Worm (Caenorhabditis elegans): Measurements from ENCODE around the gene M01B2.8.
"Not testable (repeated sequence)": the region's sequence is repeated elsewhere in the genome, so short reads cannot be mapped to it uniquely, and the experiment has no call there.

The M01B2.8 gene

ce11 chrV:15259904-15260303, at the start of gene M01B2.8:
M01B2.8 (plus strand) TSS chrV:15260204.
- TF ChIP-seq unc-62 (GFP tag; optimal IDR thresholded peaks at IDR 0.05) = no peak

- TF ChIP-seq unc-62 (GFP tag; optimal IDR thresholded peaks at IDR 0.05) = not testable (repeated sequence)
Observed at ce11 chrV:15211869-15212268, 48.1 kb upstream of the M01B2.8 start, which contains the start of gene sri-24. sri-24 (plus strand) TSS chrV:15212169.

ce11 chrV:15215175-15215574, 44.8 kb upstream of the M01B2.8 start, which contains the start of gene sri-26:
sri-26 (plus strand) TSS chrV:15215475.
- TF ChIP-seq unc-62 (GFP tag; optimal IDR thresholded peaks at IDR 0.05) = not testable (repeated sequence)

- TF ChIP-seq unc-62 (GFP tag; optimal IDR thresholded peaks at IDR 0.05) = no peak
Observed at ce11 chrV:15216705-15217104, 43.3 kb upstream of the M01B2.8 start, which contains the start of gene sri-25. sri-25 (plus strand) TSS chrV:15217005.

- no peak for TF ChIP-seq unc-62 (GFP tag; optimal IDR thresholded peaks at IDR 0.05)
Observed at ce11 chrV:15221330-15221729, 38.7 kb upstream of the M01B2.8 start, which contains the start of gene irld-25. irld-25 (plus strand) TSS chrV:15221630.

- no peak for TF ChIP-seq unc-62 (GFP tag; optimal IDR thresholded peaks at IDR 0.05)
Observed at ce11 chrV:15223668-15224067, 36.3 kb upstream of the M01B2.8 start, which contains the start of gene srw-24. srw-24 (plus strand) TSS chrV:15223968.

ce11 chrV:15225650-15226049, 34.4 kb upstream of the M01B2.8 start, which contains the start of gene srw-14:
srw-14 (plus strand) TSS chrV:15225950.
- no peak for TF ChIP-seq unc-62 (GFP tag; optimal IDR thresholded peaks at IDR 0.05)

ce11 chrV:15226206-15226605, 33.8 kb upstream of the M01B2.8 start:
- TF ChIP-seq unc-62 (GFP tag; optimal IDR thresholded peaks at IDR 0.05) = no peak

ce11 chrV:15230243-15230642, 29.8 kb upstream of the M01B2.8 start, which contains the start of gene srw-15:
srw-15 (plus strand) TSS chrV:15230543.
- no peak for TF ChIP-seq unc-62 (GFP tag; optimal IDR thresholded peaks at IDR 0.05)

- no peak for TF ChIP-seq unc-62 (GFP tag; optimal IDR thresholded peaks at IDR 0.05)
Observed at ce11 chrV:15232200-15232599, 27.8 kb upstream of the M01B2.8 start, which contains the start of gene srw-13. srw-13 (plus strand) TSS chrV:15232500.

- no peak for TF ChIP-seq unc-62 (GFP tag; optimal IDR thresholded peaks at IDR 0.05)
Observed at ce11 chrV:15235661-15236060, 24.3 kb upstream of the M01B2.8 start, which contains the start of gene nhr-164. nhr-164 (minus strand) TSS chrV:15235761.

- no peak for TF ChIP-seq unc-62 (GFP tag; optimal IDR thresholded peaks at IDR 0.05)
Observed at ce11 chrV:15238552-15238951, 21.5 kb upstream of the M01B2.8 start, which contains the start of gene srw-12. srw-12 (minus strand) TSS chrV:15238652.

ce11 chrV:15240215-15240614, 19.8 kb upstream of the M01B2.8 start, which contains the start of gene srw-11:
srw-11 (minus strand) TSS chrV:15240315.
- TF ChIP-seq unc-62 (GFP tag; optimal IDR thresholded peaks at IDR 0.05) = no peak

- TF ChIP-seq unc-62 (GFP tag; optimal IDR thresholded peaks at IDR 0.05) = no peak
Observed at ce11 chrV:15241259-15241658, 18.7 kb upstream of the M01B2.8 start, which contains the start of gene chil-12. chil-12 (plus strand) TSS chrV:15241559.

- no peak for TF ChIP-seq unc-62 (GFP tag; optimal IDR thresholded peaks at IDR 0.05)
Observed at ce11 chrV:15244456-15244855, 15.5 kb upstream of the M01B2.8 start, which contains the start of gene kin-30. kin-30 (plus strand) TSS chrV:15244756.

ce11 chrV:15250304-15250703, 9.7 kb upstream of the M01B2.8 start, which contains the start of gene srd-28:
srd-28 (plus strand) TSS chrV:15250604.
- not testable (repeated sequence) for TF ChIP-seq unc-62 (GFP tag; optimal IDR thresholded peaks at IDR 0.05)

ce11 chrV:15252082-15252481, 7.9 kb upstream of the M01B2.8 start, which contains the start of gene srbc-76:
srbc-76 (plus strand) TSS chrV:15252382.
- no peak for TF ChIP-seq unc-62 (GFP tag; optimal IDR thresholded peaks at IDR 0.05)

All from whole organism, dauer.